Fruit fly (Drosophila melanogaster): ENCODE results near the gene Ugt302E1.
A peak's percentile ranks its signal among the peaks of the same experiment; 100 is the strongest.

The Ugt302E1 gene

dm6 chr3R:11126383-11126782 is 28.0 kb upstream of the Ugt302E1 start:
- peak; percentile 95 for TF ChIP-seq exex (tag; optimal IDR thresholded peaks at IDR 0.05)
- peak; percentile 57 for TF ChIP-seq sug (tag; optimal IDR thresholded peaks at IDR 0.05)
- TF ChIP-seq pan (optimal IDR thresholded peaks at IDR 0.05): no peak
- TF ChIP-seq pan (GFP tag; optimal IDR thresholded peaks at IDR 0.05 in 1 of 2, IDR thresholded peaks at IDR 0.05 in 1 of 2): no peak
- peak; percentile 42 for TF ChIP-seq mirr (GFP tag; optimal IDR thresholded peaks at IDR 0.05)
- peak; percentile 7 for TF ChIP-seq HmgZ (tag; optimal IDR thresholded peaks at IDR 0.05)
- no peak for TF ChIP-seq CG9817 (tag; optimal IDR thresholded peaks at IDR 0.05)
- peak; percentile 8 for TF ChIP-seq CG3281 (GFP tag; optimal IDR thresholded peaks at IDR 0.05)
- TF ChIP-seq CG34376 (GFP tag; optimal IDR thresholded peaks at IDR 0.05): peak; percentile 70
- TF ChIP-seq CG18011 (GFP tag; optimal IDR thresholded peaks at IDR 0.05): no peak
- TF ChIP-seq grn (GFP tag; optimal IDR thresholded peaks at IDR 0.05): peak; percentile 20

dm6 chr3R:11128116-11128626 is 26.3 kb upstream of the Ugt302E1 start, which contains the start of gene Ugt35C1:
Gene Ugt35C1 (minus strand): TSS chr3R:11128328.
- TF ChIP-seq mld (GFP tag; IDR thresholded peaks at IDR 0.05; ENCODE audit: partially characterized antibody) (no peak), NK7.1 (GFP tag; optimal IDR thresholded peaks at IDR 0.05) (no peak), zfh2 (GFP tag; optimal IDR thresholded peaks at IDR 0.05) (no peak), stwl (tag; optimal IDR thresholded peaks at IDR 0.05) (no peak), amos (GFP tag; IDR thresholded peaks at IDR 0.05; ENCODE audit: partially characterized antibody) (peak; percentile 11; the same call in 1 of the 2 replicates), al (GFP tag; IDR thresholded peaks at IDR 0.05) (no peak), CG6254 (GFP tag; optimal IDR thresholded peaks at IDR 0.05) (no peak), schlank (tag; optimal IDR thresholded peaks at IDR 0.05) (no peak), CG7357 (GFP tag; IDR thresholded peaks at IDR 0.05) (no peak), Hand (GFP tag; optimal IDR thresholded peaks at IDR 0.05) (no peak), CG12071 (GFP tag; optimal IDR thresholded peaks at IDR 0.05) (no peak), sim (GFP tag; IDR thresholded peaks at IDR 0.05) (no peak), ci (GFP tag; IDR thresholded peaks at IDR 0.05) (no peak), Trl (optimal IDR thresholded peaks at IDR 0.05) (peak in 1 of 2 experiments; percentile 15), Trl (GFP tag; optimal IDR thresholded peaks at IDR 0.05) (no peak), Nf-YB (GFP tag; optimal IDR thresholded peaks at IDR 0.05) (no peak), CG31441 (GFP tag; IDR thresholded peaks at IDR 0.05) (no peak), pfk (GFP tag; optimal IDR thresholded peaks at IDR 0.05) (no peak), ap (GFP tag; IDR thresholded peaks at IDR 0.05) (no peak), exex (tag; optimal IDR thresholded peaks at IDR 0.05) (peak; percentile 46), CG10462 (GFP tag; optimal IDR thresholded peaks at IDR 0.05) (no peak), MESR4 (GFP tag; optimal IDR thresholded peaks at IDR 0.05) (no peak), CG17802 (tag; optimal IDR thresholded peaks at IDR 0.05) (no peak), fru (optimal IDR thresholded peaks at IDR 0.05) (no peak), CG3995 (GFP tag; optimal IDR thresholded peaks at IDR 0.05) (peak; percentile 67), her (GFP tag; optimal IDR thresholded peaks at IDR 0.05) (no peak), YL-1 (GFP tag; optimal IDR thresholded peaks at IDR 0.05) (no peak), seq (GFP tag; IDR thresholded peaks at IDR 0.05) (no peak), CG3281 (GFP tag; optimal IDR thresholded peaks at IDR 0.05) (no peak), CG31365 (tag; optimal IDR thresholded peaks at IDR 0.05) (no peak), CG34376 (GFP tag; optimal IDR thresholded peaks at IDR 0.05) (peak; percentile 33), D (optimal IDR thresholded peaks at IDR 0.05) (no peak), D (GFP tag; optimal IDR thresholded peaks at IDR 0.05) (no peak), Fer1 (GFP tag; optimal IDR thresholded peaks at IDR 0.05) (no peak), Neu2 (GFP tag; optimal IDR thresholded peaks at IDR 0.05; ENCODE audit: borderline replicate concordance) (no peak), CG2129 (GFP tag; IDR thresholded peaks at IDR 0.05; ENCODE audit: partially characterized antibody) (no peak), kah (GFP tag; optimal IDR thresholded peaks at IDR 0.05) (no peak), chinmo (GFP tag; IDR thresholded peaks at IDR 0.05; ENCODE audit: partially characterized antibody) (0 out of 4 replicates have a peak, but pooled peaks have one; percentile 22), lab (GFP tag; optimal IDR thresholded peaks at IDR 0.05) (peak; percentile 16), CG11560 (tag; IDR thresholded peaks at IDR 0.05) (no peak), ind (GFP tag; optimal IDR thresholded peaks at IDR 0.05) (no peak), Rx (GFP tag; IDR thresholded peaks at IDR 0.05) (no peak)
